Worm (Caenorhabditis elegans): ENCODE results near the gene ndc-80.

- TF ChIP-seq T26A8.4 (GFP tag; IDR thresholded peaks at IDR 0.05), result no peak
- TF ChIP-seq lir-3 (tag; optimal IDR thresholded peaks at IDR 0.05), result no peak
- no peak for TF ChIP-seq snpc-4 (tag; optimal IDR thresholded peaks at IDR 0.05)
- no peak for TF ChIP-seq nhr-77 (tag; optimal IDR thresholded peaks at IDR 0.05)
- no peak for TF ChIP-seq unc-39 (tag; optimal IDR thresholded peaks at IDR 0.05)
- no peak for TF ChIP-seq T20F7.1 (GFP tag; optimal IDR thresholded peaks at IDR 0.05)
These were observed 17.7 kb upstream of the ndc-80 start for ce11 chrIV:10068266-10068665.
